Fruit fly (Drosophila melanogaster) whole organism, embryonic: ENCODE measurements around the gene st.

Experiments used
- Awh ChIP-seq: fragments of 200-800 bp; sonication (Bioruptor generic); IDR thresholded peaks from 2 replicates; pipeline ENCODE4, ENCODE4 v1.3.6; 2022; ENCODE audit warnings: missing biosample characterization, missing genetic modification characterization
- Bteb2 ChIP-seq: fragments of 200-800 bp; sonication (Bioruptor generic); optimal IDR thresholded peaks from 2 replicates; lab custom pipeline; 2016; ENCODE audit warnings: missing biosample characterization, missing genetic modification characterization
- C15 ChIP-seq: fragments of 200-800 bp; sonication (Bioruptor generic); IDR thresholded peaks from 3 replicates; pipeline ENCODE4 v1.3.6; 2022; ENCODE audit warnings: missing biosample characterization, missing genetic modification characterization
- CG10321 ChIP-seq: fragments of 200-800 bp; sonication (Bioruptor generic); IDR thresholded peaks from 2 replicates; pipeline ENCODE4 v1.3.6; 2022; ENCODE audit warnings: missing biosample characterization, missing genetic modification characterization
- CG10462 ChIP-seq: fragments of 200-800 bp; sonication (Bioruptor generic); optimal IDR thresholded peaks from 2 replicates; lab custom pipeline; 2016; ENCODE audit warnings: missing biosample characterization, missing genetic modification characterization
- CG11695 ChIP-seq: fragments of 200-800 bp; sonication (Bioruptor generic); IDR thresholded peaks from 3 replicates; pipeline ENCODE4 v1.3.6; 2022; ENCODE audit warnings: missing biosample characterization, missing genetic modification characterization
- CG11696 ChIP-seq: fragments of 200-800 bp; sonication (Bioruptor generic); IDR thresholded peaks from 2 replicates; pipeline ENCODE4 v1.3.6; 2022; ENCODE audit warnings: missing biosample characterization, missing genetic modification characterization
- CG12391 ChIP-seq: fragments of 200-800 bp; sonication (Bioruptor generic); optimal IDR thresholded peaks from 3 replicates; lab custom pipeline; 2018; ENCODE audit warnings: missing biosample characterization, mild to moderate bottlenecking, missing genetic modification characterization, moderate library complexity
- CG16779 ChIP-seq: fragments of 200-800 bp; sonication (Bioruptor generic); IDR thresholded peaks from 2 replicates; pipeline ENCODE4 v1.3.6; 2022; ENCODE audit warnings: missing biosample characterization, missing genetic modification characterization
- CG16813 ChIP-seq: fragments of 200-800 bp; sonication (Bioruptor generic); IDR thresholded peaks from 3 replicates; pipeline ENCODE4 v1.3.6; 2022; ENCODE audit warnings: missing biosample characterization, missing genetic modification characterization; ENCODE audit not compliant: partially characterized antibody
- CG17802 ChIP-seq: fragments of 200-800 bp; sonication (Bioruptor generic); optimal IDR thresholded peaks from 2 replicates; lab custom pipeline; 2018; ENCODE audit warnings: missing biosample characterization, mild to moderate bottlenecking, missing genetic modification characterization, moderate library complexity
- CG2116 ChIP-seq: fragments of 200-800 bp; sonication (Bioruptor generic); optimal IDR thresholded peaks from 3 replicates; lab custom pipeline; 2018; ENCODE audit warnings: missing biosample characterization, mild to moderate bottlenecking, missing genetic modification characterization
- CG2678 ChIP-seq: fragments of 200-800 bp; sonication (Bioruptor generic); optimal IDR thresholded peaks from 3 replicates; lab custom pipeline; 2019; ENCODE audit warnings: missing biosample characterization, mild to moderate bottlenecking, missing genetic modification characterization, moderate library complexity
- CG2712 ChIP-seq: fragments of 200-800 bp; optimal IDR thresholded peaks from 3 replicates; lab custom pipeline; 2019; ENCODE audit warnings: missing biosample characterization, mild to moderate bottlenecking, missing genetic modification characterization, moderate library complexity
- CG32532 ChIP-seq: fragments of 200-800 bp; sonication (Bioruptor generic); IDR thresholded peaks from 2 replicates; pipeline ENCODE4 v1.3.6; 2022; ENCODE audit warnings: missing biosample characterization, missing genetic modification characterization
- CG6689 ChIP-seq: fragments of 200-800 bp; sonication (Bioruptor generic); IDR thresholded peaks from 2 replicates; pipeline ENCODE4 v1.3.6; 2022; ENCODE audit warnings: missing biosample characterization, missing genetic modification characterization
- CG8944 ChIP-seq: fragments of 200-800 bp; sonication (Bioruptor generic); optimal IDR thresholded peaks from 3 replicates; lab custom pipeline; 2016; ENCODE audit warnings: missing biosample characterization, missing genetic modification characterization
- CTCF ChIP-seq: fragments of 200-800 bp; sonication (Bioruptor generic); optimal IDR thresholded peaks from 2 replicates; lab custom pipeline; 2017; ENCODE audit warnings: missing biosample characterization, mild to moderate bottlenecking, missing genetic modification characterization, moderate library complexity
- CkIIα-i1 ChIP-seq: fragments of 200-800 bp; sonication (Bioruptor generic); IDR thresholded peaks from 2 replicates; pipeline ENCODE4 v1.3.6; 2022; ENCODE audit warnings: missing biosample characterization, missing genetic modification characterization
- D ChIP-seq, 2 experiments: fragments of 200-800 bp in 1 of 2; fragments of >200 bp in 1 of 2; sonication (Bioruptor generic) in 1 of 2; optimal IDR thresholded peaks; 2 replicates in 1 of 2; 3 replicates in 1 of 2; lab custom pipeline; 2017; ENCODE audit warnings: mild to moderate bottlenecking in 1 of 2, missing biosample characterization in 1 of 2, missing genetic modification characterization in 1 of 2, missing genetic modification reagents in 1 of 2
- E2f2 ChIP-seq: fragments of 200-800 bp; sonication (Bioruptor generic); IDR thresholded peaks from 2 replicates; pipeline ENCODE4 v1.3.6; 2022; ENCODE audit warnings: missing biosample characterization, missing genetic modification characterization
- Hey ChIP-seq: fragments of 200-800 bp; sonication (Bioruptor generic); optimal IDR thresholded peaks from 3 replicates; lab custom pipeline; 2018; ENCODE audit warnings: missing biosample characterization, mild to moderate bottlenecking, missing genetic modification characterization
- HmgZ ChIP-seq: fragments of 200-800 bp; sonication (Bioruptor generic); optimal IDR thresholded peaks from 2 replicates; lab custom pipeline; 2018; ENCODE audit warnings: missing biosample characterization, mild to moderate bottlenecking, missing genetic modification characterization
- Hr3 ChIP-seq: fragments of 200-800 bp; sonication (Bioruptor generic); optimal IDR thresholded peaks from 3 replicates; lab custom pipeline; 2016; ENCODE audit warnings: missing biosample characterization, missing genetic modification characterization
- Hr78 ChIP-seq, 2 experiments: fragments of 200-800 bp in 1 of 2; fragments of >200 bp in 1 of 2; sonication (Bioruptor generic) in 1 of 2; optimal IDR thresholded peaks; 2 replicates each; lab custom pipeline; 2017 to 2019; ENCODE audit warnings: missing biosample characterization in 2 of 2, missing genetic modification characterization in 2 of 2, mild to moderate bottlenecking in 1 of 2, moderate library complexity in 1 of 2
- Hsf ChIP-seq: fragments of 200-800 bp; sonication (Bioruptor generic); optimal IDR thresholded peaks from 3 replicates; lab custom pipeline; 2016; ENCODE audit warnings: missing biosample characterization, missing genetic modification characterization
- MBD-R2 ChIP-seq: fragments of 200-800 bp; sonication (Bioruptor generic); IDR thresholded peaks from 2 replicates; pipeline ENCODE4 v1.3.6; 2022; ENCODE audit warnings: missing biosample characterization, missing genetic modification characterization
- Med ChIP-seq: fragments of 200-800 bp; sonication (Bioruptor generic); peaks from one replicate; lab custom pipeline; 2016; ENCODE audit warnings: missing biosample characterization, missing genetic modification characterization, mild to moderate bottlenecking, inconsistent platforms, moderate library complexity
- Mes4 ChIP-seq: fragments of 200-800 bp; sonication (Bioruptor generic); optimal IDR thresholded peaks from 2 replicates; lab custom pipeline; 2016; ENCODE audit warnings: missing biosample characterization, missing genetic modification characterization
- NC2α ChIP-seq: fragments of 200-800 bp; sonication (Bioruptor generic); optimal IDR thresholded peaks from 2 replicates; lab custom pipeline; 2016; ENCODE audit warnings: missing biosample characterization, missing genetic modification characterization
- NC2β ChIP-seq: fragments of 200-800 bp; sonication (Bioruptor generic); optimal IDR thresholded peaks from 2 replicates; lab custom pipeline; 2016; ENCODE audit warnings: missing biosample characterization, missing genetic modification characterization
- Oaz ChIP-seq: fragments of 200-800 bp; sonication (Bioruptor generic); IDR thresholded peaks from 2 replicates; pipeline ENCODE4 v1.3.6; 2022; ENCODE audit warnings: missing biosample characterization, missing genetic modification characterization
- Usf ChIP-seq: fragments of 200-800 bp; sonication (Bioruptor generic); optimal IDR thresholded peaks from 2 replicates; lab custom pipeline; 2017; ENCODE audit warnings: missing genotype, missing biosample characterization, missing genetic modification characterization
- YL-1 ChIP-seq: fragments of 200-800 bp; sonication (Bioruptor generic); optimal IDR thresholded peaks from 3 replicates; lab custom pipeline; 2017; ENCODE audit warnings: missing biosample characterization, mild to moderate bottlenecking, missing genetic modification characterization
- ab ChIP-seq: fragments of 200-800 bp; sonication (Bioruptor generic); optimal IDR thresholded peaks from 2 replicates; lab custom pipeline; 2016; ENCODE audit warnings: missing biosample characterization, missing genetic modification characterization
- ara ChIP-seq: fragments of 200-800 bp; sonication (Bioruptor generic); IDR thresholded peaks from 2 replicates; pipeline ENCODE4 v1.3.6; 2022; ENCODE audit warnings: missing biosample characterization, missing genetic modification characterization
- crp ChIP-seq, 2 experiments: fragments of 200-800 bp; sonication (Bioruptor generic); optimal IDR thresholded peaks; 2 replicates in 1 of 2; 3 replicates in 1 of 2; lab custom pipeline; 2017; ENCODE audit warnings: missing biosample characterization in 2 of 2, missing genetic modification characterization in 2 of 2, mild to moderate bottlenecking in 1 of 2, moderate library complexity in 1 of 2
- dmrt99B ChIP-seq: fragments of 200-800 bp; sonication (Bioruptor generic); optimal IDR thresholded peaks from 2 replicates; lab custom pipeline; 2018; ENCODE audit warnings: missing biosample characterization, mild to moderate bottlenecking, missing genetic modification characterization, moderate library complexity
- emc ChIP-seq: fragments of 200-800 bp; sonication (Bioruptor generic); optimal IDR thresholded peaks from 2 replicates; lab custom pipeline; 2016; ENCODE audit warnings: missing biosample characterization, missing genetic modification characterization
- lmd ChIP-seq: fragments of 200-800 bp; sonication (Bioruptor generic); IDR thresholded peaks from 2 replicates; pipeline ENCODE4 v1.3.6; 2022; ENCODE audit warnings: missing biosample characterization, missing genetic modification characterization
- otp ChIP-seq: fragments of 200-800 bp; sonication (Bioruptor generic); IDR thresholded peaks from 3 replicates; pipeline ENCODE4, ENCODE4 v1.3.6; 2022; ENCODE audit warnings: missing biosample characterization, missing genetic modification characterization
- phol ChIP-seq: fragments of 200-800 bp; sonication (Bioruptor generic); optimal IDR thresholded peaks from 3 replicates; lab custom pipeline; 2018; ENCODE audit warnings: missing biosample characterization, mild to moderate bottlenecking, missing genetic modification characterization, moderate library complexity
- prd ChIP-seq, 3 experiments: fragments of >200 bp in 2 of 3; fragments of 200-800 bp in 1 of 3; sonication (Bioruptor generic) in 1 of 3; optimal IDR thresholded peaks in 2 of 3; IDR thresholded peaks in 1 of 3; 2 replicates in 2 of 3; 3 replicates in 1 of 3; pipeline versions ENCODE4 v1.3.6 to Lab custom; 2017 to 2022; ENCODE audit warnings: missing biosample characterization in 1 of 3, missing genetic modification characterization in 1 of 3
- run ChIP-seq: fragments of 200-800 bp; sonication (Bioruptor generic); optimal IDR thresholded peaks from 3 replicates; lab custom pipeline; 2018; ENCODE audit warnings: missing biosample characterization, mild to moderate bottlenecking, missing genetic modification characterization
- scrt ChIP-seq: fragments of 200-800 bp; sonication (Bioruptor generic); optimal IDR thresholded peaks from 2 replicates; lab custom pipeline; 2018; ENCODE audit warnings: missing biosample characterization, mild to moderate bottlenecking, missing genetic modification characterization, moderate library complexity
- sisA ChIP-seq: fragments of 200-800 bp; sonication (Bioruptor generic); IDR thresholded peaks from 2 replicates; pipeline ENCODE4 v1.3.6; 2022; ENCODE audit warnings: missing biosample characterization, missing genetic modification characterization
- slou ChIP-seq: fragments of 200-800 bp; sonication (Bioruptor generic); optimal IDR thresholded peaks from 3 replicates; lab custom pipeline; 2016; ENCODE audit warnings: missing biosample characterization, missing genetic modification characterization
- tup ChIP-seq: fragments of 200-800 bp; sonication (Bioruptor generic); optimal IDR thresholded peaks from 2 replicates; lab custom pipeline; 2016; ENCODE audit warnings: missing biosample characterization, mild to moderate bottlenecking, missing genetic modification characterization, moderate library complexity
- yki ChIP-seq: fragments of >200 bp; optimal IDR thresholded peaks from 3 replicates; lab custom pipeline; 2018

st gene

DNA sequence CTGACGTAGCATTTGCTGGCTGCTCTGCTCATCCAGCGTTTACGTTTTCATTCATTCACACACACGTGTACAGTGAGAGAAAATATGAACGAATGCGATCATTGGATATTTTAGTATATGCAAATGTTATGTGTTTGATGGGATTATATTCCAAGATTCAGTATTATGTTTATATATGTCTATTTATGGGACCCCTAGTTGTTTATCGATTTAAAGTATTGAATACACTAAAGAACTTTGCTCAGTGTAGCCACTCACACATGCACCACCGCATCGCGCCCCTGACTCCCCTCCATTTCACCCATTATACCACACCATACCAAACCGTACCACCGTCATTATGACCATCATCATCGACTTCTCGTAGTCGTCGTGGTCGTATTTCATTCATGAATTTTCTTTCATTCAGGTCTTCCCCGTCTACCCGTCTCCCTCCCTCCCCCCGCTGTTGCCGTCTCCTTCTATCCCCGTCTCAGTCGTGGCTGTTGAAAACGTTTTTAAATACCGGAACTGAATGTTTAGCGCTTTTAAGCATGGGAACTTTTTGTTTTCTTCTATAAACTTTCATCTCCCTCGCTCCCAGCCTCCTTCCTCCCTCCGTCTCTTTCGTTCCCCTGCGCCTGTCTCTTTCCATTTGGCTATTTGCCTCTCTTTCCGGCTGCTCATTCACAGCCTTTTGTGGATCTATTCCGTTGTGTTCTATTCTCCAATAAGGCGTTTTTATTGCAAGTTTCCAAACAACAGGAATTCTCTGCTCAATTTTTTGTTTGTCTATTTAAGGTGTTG lies 16.9 kb upstream of the st start (continued):
- TF ChIP-seq E2f2 (GFP tag; lab: Robert Waterston, UW) (peak; percentile 79), CkIIα-i1 (peak; percentile 90), CG6689 (GFP tag; lab: Robert Waterston, UW) (peak; percentile 95), CG2116 (peak; percentile 78), CG16813 (GFP tag; lab: Robert Waterston, UW) (no peak), sisA (GFP tag; lab: Robert Waterston, UW) (peak; percentile 98), dmrt99B (tag; lab: Kevin White, UChicago) (peak; percentile 99), Mes4 (GFP tag; lab: Kevin White, UChicago) (peak; percentile 96), Hr78 (GFP tag; optimal IDR thresholded peaks at IDR 0.05; lab: Kevin White, UChicago) (peak in 1 of 2 experiments; percentile 88), scrt (peak; percentile 90), CG10462 (GFP tag; lab: Kevin White, UChicago) (peak; percentile 96), CG11695 (GFP tag; lab: Robert Waterston, UW) (peak; percentile 95), otp (GFP tag; lab: Robert Waterston, UW) (peak; percentile 97), Hr3 (GFP tag; lab: Kevin White, UChicago) (peak; percentile 97), CG2712 (peak; percentile 99), prd (optimal IDR thresholded peaks at IDR 0.05; lab: Kevin White, UChicago) (no peak), prd (GFP tag; IDR thresholded peaks at IDR 0.05; lab: Robert Waterston, UW) (peak; percentile 98), CG32532 (peak; percentile 94), CG16779 (peak; percentile 82), tup (GFP tag; lab: Kevin White, UChicago) (peak; percentile 88), run (tag; lab: Kevin White, UChicago) (peak; percentile 92), NC2α (peak; percentile 96), Hey (tag; lab: Kevin White, UChicago) (peak; percentile 70), lmd (GFP tag; lab: Robert Waterston, UW) (peak; percentile 98), D (optimal IDR thresholded peaks at IDR 0.05; lab: Kevin White, UChicago) (no peak), D (GFP tag; optimal IDR thresholded peaks at IDR 0.05; lab: Kevin White, UChicago) (peak; percentile 98), Bteb2 (GFP tag; lab: Kevin White, UChicago) (peak; percentile 95), CG10321 (GFP tag; lab: Robert Waterston, UW) (peak; percentile 73), CG17802 (tag; lab: Kevin White, UChicago) (peak; percentile 90), CG8944 (GFP tag; lab: Kevin White, UChicago) (peak; percentile 95), Hsf (GFP tag; lab: Kevin White, UChicago) (peak; percentile 97), MBD-R2 (GFP tag; lab: Robert Waterston, UW) (peak; percentile 92), NC2β (GFP tag; lab: Kevin White, UChicago) (peak; percentile 97), Awh (GFP tag; lab: Robert Waterston, UW) (peak; percentile 98), CG12391 (tag; lab: Kevin White, UChicago) (peak; percentile 98), C15 (GFP tag; lab: Robert Waterston, UW) (peak; percentile 72; the same call in 1 of the 3 replicates), Oaz (GFP tag; lab: Robert Waterston, UW) (peak; percentile 93), yki (lab: Kevin White, UChicago) (no peak), Med (GFP tag; lab: Kevin White, UChicago) (peak; percentile 99), HmgZ (peak; percentile 96), ara (GFP tag; lab: Robert Waterston, UW) (peak; percentile 98), crp (GFP tag; optimal IDR thresholded peaks at IDR 0.05; lab: Kevin White, UChicago) (peak in 1 of 2 experiments; percentile 68), phol (tag; lab: Kevin White, UChicago) (peak; percentile 97), slou (GFP tag; lab: Kevin White, UChicago) (peak; percentile 84), CTCF (GFP tag; lab: Kevin White, UChicago) (peak; percentile 68), CG2678 (tag; lab: Kevin White, UChicago) (peak; percentile 97), CG11696 (GFP tag; lab: Robert Waterston, UW) (peak; percentile 89), YL-1 (GFP tag; lab: Kevin White, UChicago) (peak; percentile 74), ab (GFP tag; lab: Kevin White, UChicago) (peak; percentile 80), Usf (peak; percentile 93), emc (GFP tag; lab: Kevin White, UChicago) (peak; percentile 91)
